Fruit fly (Drosophila melanogaster): ENCODE measurements around the gene CG15544.
A peak's percentile ranks its signal among the peaks of the same experiment; 100 is the strongest.

Gene CG15544

dm6 chr3R:30803815-30804515, 23.7 kb upstream of the CG15544 start (continued):
- TF ChIP-seq NfI (GFP tag; optimal IDR thresholded peaks at IDR 0.05), result no peak
- TF ChIP-seq pzg (GFP tag; optimal IDR thresholded peaks at IDR 0.05), result no peak
- peak in 1 of 2 experiments; percentile 42 for TF ChIP-seq Eip74EF (GFP tag; optimal IDR thresholded peaks at IDR 0.05)
- TF ChIP-seq Oli (tag; optimal IDR thresholded peaks at IDR 0.05), result peak; percentile 48
- peak; percentile 41 for TF ChIP-seq CG11504 (tag; optimal IDR thresholded peaks at IDR 0.05)
- TF ChIP-seq slp2 (GFP tag; optimal IDR thresholded peaks at IDR 0.05), result no peak
- TF ChIP-seq CG14710 (tag; optimal IDR thresholded peaks at IDR 0.05), result peak; percentile 2
- no peak for TF ChIP-seq Bdp1 (GFP tag; optimal IDR thresholded peaks at IDR 0.05)
- peak; percentile 34 for TF ChIP-seq Xbp1 (GFP tag; optimal IDR thresholded peaks at IDR 0.05)
- peak; percentile 48 for TF ChIP-seq Xrp1 (GFP tag; IDR thresholded peaks at IDR 0.05)
- no peak for TF ChIP-seq CG17359 (tag; optimal IDR thresholded peaks at IDR 0.05)
- TF ChIP-seq fu2 (GFP tag; optimal IDR thresholded peaks at IDR 0.05), result no peak
- TF ChIP-seq CG32772 (GFP tag; IDR thresholded peaks at IDR 0.05), result peak; percentile 21; the same call in 1 of the 2 replicates
- TF ChIP-seq salm (tag; optimal IDR thresholded peaks at IDR 0.05), result no peak
- no peak for TF ChIP-seq bowl (GFP tag; IDR thresholded peaks at IDR 0.05)
- TF ChIP-seq CG4360 (GFP tag; IDR thresholded peaks at IDR 0.05), result peak; percentile 85
- no peak for TF ChIP-seq B-H1 (GFP tag; IDR thresholded peaks at IDR 0.05)
- TF ChIP-seq CG8359 (GFP tag; optimal IDR thresholded peaks at IDR 0.05; ENCODE audit: borderline replicate concordance), result peak; percentile 27
- peak; percentile 45 for TF ChIP-seq Abd-B (GFP tag; optimal IDR thresholded peaks at IDR 0.05)
- TF ChIP-seq Dek (tag; optimal IDR thresholded peaks at IDR 0.05), result peak; percentile 3
- no peak for TF ChIP-seq ttk (GFP tag; IDR thresholded peaks at IDR 0.05)
- TF ChIP-seq CG1603 (tag; optimal IDR thresholded peaks at IDR 0.05), result peak; percentile 29
- TF ChIP-seq ci (GFP tag; IDR thresholded peaks at IDR 0.05), result 0 out of 3 replicates have a peak, but pooled peaks have one; percentile 19
- TF ChIP-seq wor (GFP tag; IDR thresholded peaks at IDR 0.05), result peak; percentile 19; the same call in 1 of the 2 replicates
- no peak; the same call in 1 of the 2 replicates for TF ChIP-seq E2f2 (GFP tag; IDR thresholded peaks at IDR 0.05)
- TF ChIP-seq Deaf1 (tag; optimal IDR thresholded peaks at IDR 0.05), result no peak
- TF ChIP-seq CG2678 (tag; optimal IDR thresholded peaks at IDR 0.05), result peak; percentile 10
- TF ChIP-seq peb (GFP tag; IDR thresholded peaks at IDR 0.05), result peak; percentile 15; the same call in 1 of the 2 replicates
- TF ChIP-seq caup (GFP tag; optimal IDR thresholded peaks at IDR 0.05; ENCODE audit: severe bottlenecking), result no peak
- TF ChIP-seq prd (optimal IDR thresholded peaks at IDR 0.05), result no peak
- TF ChIP-seq prd (GFP tag; IDR thresholded peaks at IDR 0.05), result peak; percentile 19; the same call in 1 of the 3 replicates
- peak; percentile 16 for TF ChIP-seq CG7556 (GFP tag; optimal IDR thresholded peaks at IDR 0.05)
- peak in 1 of 2 experiments; percentile 18 for TF ChIP-seq chif (GFP tag; optimal IDR thresholded peaks at IDR 0.05)
- 0 out of 2 replicates have a peak, but pooled peaks have one; percentile 18 for TF ChIP-seq bbx (GFP tag; IDR thresholded peaks at IDR 0.05; ENCODE audit: partially characterized antibody)
- peak; percentile 18 for TF ChIP-seq org-1 (GFP tag; optimal IDR thresholded peaks at IDR 0.05)
- no peak for TF ChIP-seq zen (tag; optimal IDR thresholded peaks at IDR 0.05)
- peak; percentile 32 for TF ChIP-seq shn (GFP tag; optimal IDR thresholded peaks at IDR 0.05)
- TF ChIP-seq CG4617 (GFP tag; optimal IDR thresholded peaks at IDR 0.05; ENCODE audit: borderline replicate concordance), result peak; percentile 1
- TF ChIP-seq CG17361 (GFP tag; IDR thresholded peaks at IDR 0.05), result peak; percentile 57; the same call in 2 of the 3 replicates
- TF ChIP-seq row (GFP tag; IDR thresholded peaks at IDR 0.05), result peak; percentile 33; the same call in 2 of the 3 replicates
- peak; percentile 18 for TF ChIP-seq CG15601 (tag; optimal IDR thresholded peaks at IDR 0.05)
- TF ChIP-seq CG2875 (GFP tag; optimal IDR thresholded peaks at IDR 0.05), result peak; percentile 15
- TF ChIP-seq odd (GFP tag; optimal IDR thresholded peaks at IDR 0.05), result no peak
- TF ChIP-seq run (tag; optimal IDR thresholded peaks at IDR 0.05), result no peak
- no peak for TF ChIP-seq unc-4 (GFP tag; IDR thresholded peaks at IDR 0.05; ENCODE audit: partially characterized antibody)
- peak; percentile 51 for TF ChIP-seq Med (GFP tag)
- no peak for TF ChIP-seq Trl (optimal IDR thresholded peaks at IDR 0.05)
- no peak for TF ChIP-seq Trl (GFP tag; optimal IDR thresholded peaks at IDR 0.05)
- TF ChIP-seq sens (GFP tag), result peak; percentile 59

Data from whole organism, embryonic.